Fruit fly (Drosophila melanogaster): ENCODE measurements around the gene CG9917.

Gene CG9917

DNA sequence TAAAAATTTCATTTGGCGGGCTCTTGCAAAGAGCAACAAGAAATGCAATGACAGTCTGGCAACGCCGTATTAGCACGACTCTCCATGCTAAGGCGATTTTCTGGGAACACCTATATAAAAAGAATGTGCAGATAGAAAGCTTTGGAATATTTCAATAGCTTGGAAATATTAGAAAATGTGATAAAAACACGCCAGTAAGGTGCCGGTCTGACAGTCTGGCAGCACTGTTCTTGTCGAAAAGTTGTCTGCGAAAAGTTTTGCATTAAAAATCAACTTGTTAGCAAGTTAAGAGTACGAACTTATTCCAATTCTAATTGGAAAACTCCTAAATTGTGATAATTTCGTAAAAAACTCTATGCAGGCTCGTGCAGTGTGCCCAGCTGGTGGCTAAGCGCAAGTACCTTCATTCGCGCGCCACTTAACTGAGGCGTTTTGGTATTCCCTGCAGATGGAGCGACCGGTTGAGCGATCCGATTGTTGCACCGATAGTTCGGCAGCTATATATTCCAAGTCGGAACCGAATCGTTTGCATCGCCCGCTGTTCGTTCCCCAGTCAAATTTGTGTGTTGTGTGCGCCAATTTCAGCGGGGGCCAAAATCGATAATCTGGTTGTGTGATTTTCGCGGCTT, 45.0 kb downstream of the CG9917 start, which contains the start of gene eas:
eas (plus strand) TSS at position 451 of the 629 bp plus-strand sequence.
- TF ChIP-seq EcR (GFP tag; optimal IDR thresholded peaks at IDR 0.05), result no peak
- TF ChIP-seq psq (optimal IDR thresholded peaks at IDR 0.05), result no peak
- no peak for TF ChIP-seq Dll (optimal IDR thresholded peaks at IDR 0.05)
- TF ChIP-seq pan (optimal IDR thresholded peaks at IDR 0.05), result no peak
- TF ChIP-seq CG8478 (optimal IDR thresholded peaks at IDR 0.05), result no peak
- no peak for TF ChIP-seq usp (GFP tag; optimal IDR thresholded peaks at IDR 0.05)

DNA sequence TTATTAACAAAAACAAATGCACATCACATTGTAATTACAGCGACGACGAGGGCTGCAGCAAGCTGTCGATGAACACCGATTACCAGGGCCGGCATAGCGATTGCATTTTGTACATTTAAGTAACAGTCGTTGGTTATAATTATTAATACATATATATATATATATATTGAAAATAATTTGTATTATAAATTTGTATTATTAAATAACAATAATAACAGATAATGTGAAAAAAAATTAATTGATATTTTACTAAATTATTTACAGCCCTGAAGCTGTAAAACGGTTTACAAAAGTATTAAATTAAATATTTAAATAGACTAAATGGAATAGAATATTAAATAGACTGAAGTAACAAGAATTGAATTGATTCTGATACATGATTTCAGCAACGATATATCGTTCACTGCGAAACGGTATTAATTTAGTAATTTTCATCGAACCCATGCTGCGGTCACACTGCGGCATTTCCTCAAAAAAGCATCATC, 47.1 kb downstream of the CG9917 start, which contains the start of the genes kat80 and Prosalpha4:
kat80 (minus strand) TSS at position 327 of the 485 bp plus-strand sequence.
Prosalpha4 (plus strand) TSS at position 417 of the 485 bp plus-strand sequence.
- no peak for TF ChIP-seq EcR (GFP tag; optimal IDR thresholded peaks at IDR 0.05)
- no peak for TF ChIP-seq pan (optimal IDR thresholded peaks at IDR 0.05)
- no peak for TF ChIP-seq Dll (optimal IDR thresholded peaks at IDR 0.05)
- TF ChIP-seq CG8478 (optimal IDR thresholded peaks at IDR 0.05), result no peak
- TF ChIP-seq psq (optimal IDR thresholded peaks at IDR 0.05), result no peak
- TF ChIP-seq usp (GFP tag; optimal IDR thresholded peaks at IDR 0.05), result no peak

DNA sequence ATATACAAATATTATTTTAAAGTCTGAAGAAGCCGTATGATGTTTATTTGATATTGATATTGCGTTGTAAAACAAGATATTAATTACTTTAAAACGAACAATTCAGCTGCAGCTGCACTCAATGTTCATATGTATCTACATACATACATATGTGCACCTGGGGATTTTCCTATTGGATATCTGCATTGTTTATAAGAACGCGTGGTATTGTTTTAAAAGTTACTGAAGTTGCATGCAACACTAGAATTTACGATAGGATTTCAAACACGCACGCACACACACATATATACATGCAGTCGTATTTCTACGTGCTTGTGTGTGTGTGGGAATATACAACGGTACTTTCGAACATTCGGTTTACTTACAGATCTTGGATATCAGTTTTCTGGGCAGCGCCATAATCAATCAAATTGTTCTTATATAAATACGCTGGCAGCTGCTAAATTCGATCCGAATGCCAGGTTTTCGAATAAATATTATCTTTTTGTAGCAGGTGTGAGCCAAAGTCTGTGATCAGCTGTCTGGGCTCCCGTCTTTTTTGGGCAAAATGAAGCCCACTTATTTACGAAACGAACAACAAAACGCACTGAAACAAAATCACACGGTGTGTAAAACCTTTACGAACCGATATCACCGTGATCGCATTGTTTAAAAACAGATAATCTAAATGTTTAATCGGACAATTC, 47.7 kb downstream of the CG9917 start:
- TF ChIP-seq pan (optimal IDR thresholded peaks at IDR 0.05) (no peak), CG8478 (optimal IDR thresholded peaks at IDR 0.05) (no peak), psq (optimal IDR thresholded peaks at IDR 0.05) (no peak), Dll (optimal IDR thresholded peaks at IDR 0.05) (no peak), usp (GFP tag; optimal IDR thresholded peaks at IDR 0.05) (no peak), EcR (GFP tag; optimal IDR thresholded peaks at IDR 0.05) (no peak)
